Worm (Caenorhabditis elegans) whole organism, late embryonic: ENCODE results near the gene F35D2.2.

Experiments
- K02D7.2 ChIP-seq: sonication (generic microtip); optimal IDR thresholded peaks from 2 replicates; lab custom pipeline; 2017; ENCODE audit warnings: mild to moderate bottlenecking, missing genetic modification characterization, missing compliant biosample characterization
- ama-1 ChIP-seq: fragments of 150-350 bp; optimal IDR thresholded peaks from 2 replicates; lab custom pipeline; 2014
- ceh-30 ChIP-seq: fragments of 150-350 bp; optimal IDR thresholded peaks from 2 replicates; lab custom pipeline; 2014; ENCODE audit warnings: missing biosample characterization, missing genetic modification characterization
- gmeb-2 ChIP-seq: sonication (generic microtip); optimal IDR thresholded peaks from 2 replicates; lab custom pipeline; 2016; ENCODE audit warnings: missing genetic modification characterization, inconsistent platforms, missing compliant biosample characterization
- hlh-6 ChIP-seq: sonication (generic microtip); optimal IDR thresholded peaks from 2 replicates; lab custom pipeline; 2016; ENCODE audit warnings: missing genotype, missing genetic modification characterization, missing compliant biosample characterization
- nfya-1 ChIP-seq: sonication (generic microtip); optimal IDR thresholded peaks from 2 replicates; lab custom pipeline; 2017; ENCODE audit warnings: missing genetic modification characterization, mild to moderate bottlenecking, missing compliant biosample characterization, antibody characterized with exemption, moderate library complexity
- nhr-11 ChIP-seq: fragments of 150-350 bp; optimal IDR thresholded peaks from 2 replicates; lab custom pipeline; 2014; ENCODE audit warnings: missing biosample characterization, missing genetic modification characterization
- pha-4 ChIP-seq: fragments of 150-350 bp; optimal IDR thresholded peaks from 2 replicates; lab custom pipeline; 2018; ENCODE audit warnings: missing biosample characterization, missing genetic modification reagents, missing genetic modification characterization
- rnt-1 ChIP-seq: sonication (generic microtip); optimal IDR thresholded peaks from 2 replicates; lab custom pipeline; 2016; ENCODE audit warnings: missing genetic modification characterization, missing compliant biosample characterization

DNA sequence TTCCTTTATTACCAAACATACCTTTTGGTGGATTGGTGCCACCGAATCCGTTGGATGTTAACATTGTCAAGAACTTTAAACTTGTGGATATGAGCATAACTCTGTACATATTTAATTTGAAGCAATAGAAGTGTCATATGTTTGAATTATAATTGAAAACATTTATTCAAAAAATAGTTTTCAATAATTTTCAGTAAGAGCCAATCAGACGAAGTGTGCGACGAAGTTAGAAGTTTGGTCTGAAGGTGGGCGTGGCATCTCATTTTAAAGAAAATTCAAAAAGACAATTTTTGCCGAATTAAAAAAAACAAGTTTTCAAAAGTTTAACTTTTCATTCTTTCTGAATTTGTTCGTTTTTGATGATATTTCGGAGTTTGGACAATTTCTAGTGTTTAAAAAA, 20.6 kb downstream of the F35D2.2 start, which contains the start of gene syd-1:
- TF ChIP-seq nhr-11 (tag; lab: Kevin White, UChicago) (no peak), hlh-6 (no peak), ceh-30 (tag; lab: Kevin White, UChicago) (no peak), nfya-1 (tag; lab: Kevin White, UChicago) (no peak), ama-1 (lab: Kevin White, UChicago) (no peak), gmeb-2 (tag; lab: Kevin White, UChicago) (no peak), rnt-1 (no peak), K02D7.2 (tag; lab: Kevin White, UChicago) (no peak), pha-4 (tag; lab: Kevin White, UChicago) (no peak)
